Worm (Caenorhabditis elegans) whole organism, late embryonic: Measurements from ENCODE around the gene T24C4.3.

ENCODE experiments used
- F13H6.1 ChIP-seq: sonication (generic microtip); optimal IDR thresholded peaks from 2 replicates; lab custom pipeline; 2016; ENCODE audit warnings: missing genetic modification characterization, missing compliant biosample characterization
- ama-1 ChIP-seq: fragments of 150-350 bp; optimal IDR thresholded peaks from 2 replicates; lab custom pipeline; 2014
- ceh-2 ChIP-seq: sonication (generic microtip); optimal IDR thresholded peaks from 2 replicates; lab custom pipeline; 2016; ENCODE audit warnings: missing genotype, missing genetic modification characterization, missing compliant biosample characterization
- ceh-22 ChIP-seq: sonication (generic microtip); optimal IDR thresholded peaks from 2 replicates; lab custom pipeline; 2017; ENCODE audit warnings: missing biosample characterization, missing genetic modification characterization
- elt-2 ChIP-seq: sonication (generic microtip); optimal IDR thresholded peaks from 2 replicates; lab custom pipeline; 2016; ENCODE audit warnings: missing genetic modification reagents, missing genetic modification characterization, missing compliant biosample characterization
- nhr-11 ChIP-seq: fragments of 150-350 bp; optimal IDR thresholded peaks from 2 replicates; lab custom pipeline; 2014; ENCODE audit warnings: missing biosample characterization, missing genetic modification characterization
- pqm-1 ChIP-seq: sonication (generic microtip); optimal IDR thresholded peaks from 2 replicates; lab custom pipeline; 2016; ENCODE audit warnings: missing genetic modification characterization, missing compliant biosample characterization
- unc-42 ChIP-seq: sonication (generic microtip); optimal IDR thresholded peaks from 2 replicates; lab custom pipeline; 2016; ENCODE audit warnings: missing genotype, missing genetic modification characterization, missing compliant biosample characterization

ce11 chrIII:909540-909939 lies 37.3 kb upstream of the T24C4.3 start, which contains the start of gene crls-1:
- TF ChIP-seq F13H6.1, result no peak
- TF ChIP-seq ama-1, result no peak
- no peak for TF ChIP-seq nhr-11 (tag; lab: Kevin White, UChicago)
- TF ChIP-seq ceh-2 (tag; lab: Kevin White, UChicago), result no peak
- TF ChIP-seq ceh-22 (tag; lab: Kevin White, UChicago), result no peak
- TF ChIP-seq unc-42, result no peak
- TF ChIP-seq elt-2 (tag; lab: Kevin White, UChicago), result no peak
- TF ChIP-seq pqm-1 (tag; lab: Kevin White, UChicago), result no peak
